Fruit fly (Drosophila melanogaster): Measurements from ENCODE around the gene CG9368.
A peak's percentile ranks its signal among the peaks of the same experiment; 100 is the strongest.

Gene CG9368

DNA sequence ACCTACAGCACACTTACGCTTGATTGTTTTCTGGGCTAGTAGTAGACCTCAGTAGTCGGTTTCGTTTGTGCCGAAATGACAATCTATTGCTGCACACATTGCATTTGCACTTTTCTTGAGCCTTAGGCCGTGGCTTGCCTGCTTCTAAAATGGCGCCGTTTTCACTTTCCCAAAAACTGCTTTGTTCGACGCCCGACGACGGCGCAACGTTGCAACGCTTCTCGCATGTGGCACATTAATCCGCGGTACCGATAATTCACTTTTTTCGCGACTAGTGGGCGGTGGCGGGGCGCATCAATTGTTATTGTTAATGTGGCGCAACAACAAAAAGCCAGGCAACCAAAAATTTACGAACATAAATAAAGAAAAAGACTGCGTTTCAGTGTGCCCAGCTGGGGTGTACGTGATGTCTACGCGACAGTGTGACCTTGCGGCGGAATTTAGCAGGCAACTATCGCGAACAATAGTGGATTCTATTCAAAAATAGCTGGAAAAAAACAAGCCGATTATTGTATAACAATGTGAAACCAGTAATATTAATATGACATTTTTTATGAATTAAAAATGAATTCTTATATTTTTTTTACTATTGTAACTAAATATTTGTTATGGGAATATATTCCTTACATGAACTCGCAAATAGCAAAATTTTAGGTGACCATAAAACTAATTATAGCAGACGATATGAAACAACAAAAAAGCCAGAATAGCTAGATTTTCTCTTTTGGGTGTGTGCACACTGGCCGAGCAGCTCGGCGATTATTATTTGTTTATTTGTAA, 2.9 kb upstream of the CG9368 start, which contains the start of the genes ash1 and Taf6 (continued):
- peak; percentile 78 for TF ChIP-seq trem (tag; optimal IDR thresholded peaks at IDR 0.05)
- TF ChIP-seq pnt (GFP tag; optimal IDR thresholded peaks at IDR 0.05) = no peak
- TF ChIP-seq sna (GFP tag; IDR thresholded peaks at IDR 0.05; ENCODE audit: partially characterized antibody) = no peak; the same call in 1 of the 2 replicates
- TF ChIP-seq CG18619 (GFP tag; optimal IDR thresholded peaks at IDR 0.05) = no peak
- TF ChIP-seq CTCF (GFP tag; optimal IDR thresholded peaks at IDR 0.05) = no peak
- peak; percentile 86 for TF ChIP-seq Sry-β (GFP tag; optimal IDR thresholded peaks at IDR 0.05)
- no peak for TF ChIP-seq Meics (GFP tag; optimal IDR thresholded peaks at IDR 0.05)
- no peak for TF ChIP-seq CG34376 (GFP tag; optimal IDR thresholded peaks at IDR 0.05)
- no peak for TF ChIP-seq CG32767 (GFP tag; IDR thresholded peaks at IDR 0.05)
- TF ChIP-seq CG10543 (GFP tag; optimal IDR thresholded peaks at IDR 0.05) = no peak
- TF ChIP-seq bsh (GFP tag; optimal IDR thresholded peaks at IDR 0.05) = no peak
- TF ChIP-seq sim (GFP tag; IDR thresholded peaks at IDR 0.05) = no peak
- TF ChIP-seq B-H1 (GFP tag; IDR thresholded peaks at IDR 0.05) = no peak
- no peak for TF ChIP-seq pfk (GFP tag; optimal IDR thresholded peaks at IDR 0.05)
- peak; percentile 67 for TF ChIP-seq CG6791 (GFP tag; IDR thresholded peaks at IDR 0.05; ENCODE audit: partially characterized antibody)
- no peak for TF ChIP-seq CG16779 (GFP tag; IDR thresholded peaks at IDR 0.05)
- TF ChIP-seq Mes4 (GFP tag; optimal IDR thresholded peaks at IDR 0.05) = no peak
- no peak for TF ChIP-seq CG10654 (GFP tag; optimal IDR thresholded peaks at IDR 0.05)
- TF ChIP-seq CG15601 (tag; optimal IDR thresholded peaks at IDR 0.05) = peak; percentile 59
- TF ChIP-seq CG12071 (GFP tag; optimal IDR thresholded peaks at IDR 0.05) = no peak
- no peak for TF ChIP-seq Gug (GFP tag; IDR thresholded peaks at IDR 0.05)
- TF ChIP-seq CG8478 (optimal IDR thresholded peaks at IDR 0.05) = no peak
- no peak for TF ChIP-seq CG1024 (GFP tag; IDR thresholded peaks at IDR 0.05)
- no peak for TF ChIP-seq Tbp (GFP tag; optimal IDR thresholded peaks at IDR 0.05)
- TF ChIP-seq CG3995 (GFP tag; optimal IDR thresholded peaks at IDR 0.05) = no peak
- TF ChIP-seq CG10462 (GFP tag; optimal IDR thresholded peaks at IDR 0.05) = no peak
- TF ChIP-seq CG1832 (GFP tag; optimal IDR thresholded peaks at IDR 0.05) = no peak
- no peak for TF ChIP-seq hth (optimal IDR thresholded peaks at IDR 0.05)
- TF ChIP-seq ftz-f1 (GFP tag; optimal IDR thresholded peaks at IDR 0.05) = no peak
- TF ChIP-seq CG11504 (tag; optimal IDR thresholded peaks at IDR 0.05) = peak; percentile 72
- TF ChIP-seq CG8765 (GFP tag; IDR thresholded peaks at IDR 0.05) = no peak
- peak; percentile 84 for TF ChIP-seq knrl (GFP tag; IDR thresholded peaks at IDR 0.05; ENCODE audit: partially characterized antibody)
- peak; percentile 61 for TF ChIP-seq Bgb (GFP tag; IDR thresholded peaks at IDR 0.05; ENCODE audit: partially characterized antibody)
- TF ChIP-seq CG13123 (GFP tag; optimal IDR thresholded peaks at IDR 0.05) = no peak
- TF ChIP-seq salm (tag; optimal IDR thresholded peaks at IDR 0.05) = no peak
- no peak for TF ChIP-seq Adf1 (GFP tag; IDR thresholded peaks at IDR 0.05)
- no peak for TF ChIP-seq maf-S (GFP tag; optimal IDR thresholded peaks at IDR 0.05)
- TF ChIP-seq Abd-B (GFP tag; optimal IDR thresholded peaks at IDR 0.05) = peak; percentile 84
- no peak for TF ChIP-seq croc (GFP tag; conservative IDR thresholded peaks at IDR 0.05)
- TF ChIP-seq seq (GFP tag; IDR thresholded peaks at IDR 0.05) = no peak
- no peak for TF ChIP-seq CG15696 (tag; optimal IDR thresholded peaks at IDR 0.05)
- TF ChIP-seq CG18011 (GFP tag; optimal IDR thresholded peaks at IDR 0.05) = no peak
- 0 out of 4 replicates have a peak, but pooled peaks have one; percentile 11 for TF ChIP-seq chinmo (GFP tag; IDR thresholded peaks at IDR 0.05; ENCODE audit: partially characterized antibody)
- TF ChIP-seq Hr78 (GFP tag; optimal IDR thresholded peaks at IDR 0.05) = no peak
- TF ChIP-seq nerfin-2 (GFP tag; IDR thresholded peaks at IDR 0.05; ENCODE audit: partially characterized antibody) = no peak
- peak; percentile 37 for TF ChIP-seq CG15479 (GFP tag; optimal IDR thresholded peaks at IDR 0.05)
- TF ChIP-seq esg (GFP tag; conservative IDR thresholded peaks at IDR 0.05) = no peak
- peak; percentile 25 for TF ChIP-seq CG15514 (GFP tag; optimal IDR thresholded peaks at IDR 0.05)
- TF ChIP-seq chif (GFP tag; optimal IDR thresholded peaks at IDR 0.05) = no peak
- peak; percentile 59 for TF ChIP-seq Sry-δ (GFP tag; optimal IDR thresholded peaks at IDR 0.05)
